Worm (Caenorhabditis elegans): ENCODE measurements around the gene nse-4.
A peak's percentile ranks its signal among the peaks of the same experiment; 100 is the strongest.

The nse-4 gene

ce11 chrIV:11479095-11479494 lies 1.6 kb upstream of the nse-4 start, which contains the start of gene catp-8 (continued):
- TF ChIP-seq pax-3 (tag; optimal IDR thresholded peaks at IDR 0.05) (no peak), mdl-1 (tag; optimal IDR thresholded peaks at IDR 0.05) (no peak), nhr-47 (tag; optimal IDR thresholded peaks at IDR 0.05) (peak; percentile 15), aly-2 (tag; optimal IDR thresholded peaks at IDR 0.05) (peak; percentile 38), vab-15 (tag; optimal IDR thresholded peaks at IDR 0.05) (no peak)

DNA sequence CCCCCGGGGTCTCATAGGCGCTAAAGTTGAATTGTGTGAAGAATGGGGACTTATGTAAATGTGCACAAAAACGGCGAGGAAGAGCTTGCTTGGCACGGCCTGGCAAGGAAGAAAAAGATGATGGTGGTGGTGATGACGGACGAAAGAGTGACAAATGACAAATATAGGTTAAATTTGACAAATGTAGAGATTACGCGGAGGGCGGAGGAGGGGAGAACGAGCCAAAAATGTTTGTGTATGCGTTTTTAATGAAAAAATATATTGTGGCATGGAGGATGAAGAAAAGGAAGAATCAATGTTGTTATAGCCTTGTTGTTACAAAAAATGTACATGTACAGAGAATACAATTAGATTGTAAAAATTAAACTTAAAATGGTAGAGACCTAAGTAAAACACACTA lies 6.2 kb downstream of the nse-4 start:
- TF ChIP-seq pax-3 (tag; optimal IDR thresholded peaks at IDR 0.05) (no peak), ztf-11 (tag; optimal IDR thresholded peaks at IDR 0.05) (no peak), ama-1 (optimal IDR thresholded peaks at IDR 0.05) (no peak), dpl-1 (GFP tag; optimal IDR thresholded peaks at IDR 0.05) (no peak), dsc-1 (tag; optimal IDR thresholded peaks at IDR 0.05) (no peak), nhr-237 (tag; optimal IDR thresholded peaks at IDR 0.05) (no peak), isw-1 (GFP tag; IDR thresholded peaks at IDR 0.05) (no peak), ceh-8 (GFP tag; optimal IDR thresholded peaks at IDR 0.05) (no peak), nhr-77 (tag; optimal IDR thresholded peaks at IDR 0.05) (no peak), elt-2 (tag; optimal IDR thresholded peaks at IDR 0.05) (no peak), C04F5.9 (tag; optimal IDR thresholded peaks at IDR 0.05) (no peak), pag-3 (tag; optimal IDR thresholded peaks at IDR 0.05; ENCODE audit: borderline replicate concordance, insufficient read depth) (no peak), fkh-10 (GFP tag; optimal IDR thresholded peaks at IDR 0.05) (no peak)

ce11 chrIV:11487889-11488556 lies 7.4 kb downstream of the nse-4 start:
- TF ChIP-seq unc-130 (tag; optimal IDR thresholded peaks at IDR 0.05) (no peak), nhr-76 (tag; optimal IDR thresholded peaks at IDR 0.05) (no peak), grh-1 (GFP tag; IDR thresholded peaks at IDR 0.05) (peak; percentile 44; the same call in 1 of the 2 replicates), elt-3 (tag; optimal IDR thresholded peaks at IDR 0.05) (peak in 1 of 6 experiments; percentile 50), nhr-20 (tag; optimal IDR thresholded peaks at IDR 0.05) (peak; percentile 41), xbp-1 (tag; optimal IDR thresholded peaks at IDR 0.05) (no peak), mef-2 (tag; optimal IDR thresholded peaks at IDR 0.05) (no peak), nhr-84 (tag; optimal IDR thresholded peaks at IDR 0.05) (no peak), egl-13 (tag; optimal IDR thresholded peaks at IDR 0.05) (no peak), C04F5.9 (tag; optimal IDR thresholded peaks at IDR 0.05) (no peak), irx-1 (tag; optimal IDR thresholded peaks at IDR 0.05) (no peak), snu-23 (GFP tag; optimal IDR thresholded peaks at IDR 0.05) (peak; percentile 30), nhr-71 (tag; optimal IDR thresholded peaks at IDR 0.05) (peak; percentile 42), isw-1 (GFP tag; IDR thresholded peaks at IDR 0.05) (no peak), lin-14 (GFP tag; optimal IDR thresholded peaks at IDR 0.05) (peak; percentile 29), vab-15 (tag; optimal IDR thresholded peaks at IDR 0.05) (no peak), ets-5 (GFP tag; IDR thresholded peaks at IDR 0.05) (no peak), elt-2 (tag; optimal IDR thresholded peaks at IDR 0.05) (peak; percentile 65), ces-1 (GFP tag; optimal IDR thresholded peaks at IDR 0.05) (no peak), nhr-85 (tag) (peak; percentile 74), lin-35 (GFP tag; optimal IDR thresholded peaks at IDR 0.05) (peak in 1 of 2 experiments; percentile 48), ceh-8 (GFP tag; optimal IDR thresholded peaks at IDR 0.05) (no peak)

DNA sequence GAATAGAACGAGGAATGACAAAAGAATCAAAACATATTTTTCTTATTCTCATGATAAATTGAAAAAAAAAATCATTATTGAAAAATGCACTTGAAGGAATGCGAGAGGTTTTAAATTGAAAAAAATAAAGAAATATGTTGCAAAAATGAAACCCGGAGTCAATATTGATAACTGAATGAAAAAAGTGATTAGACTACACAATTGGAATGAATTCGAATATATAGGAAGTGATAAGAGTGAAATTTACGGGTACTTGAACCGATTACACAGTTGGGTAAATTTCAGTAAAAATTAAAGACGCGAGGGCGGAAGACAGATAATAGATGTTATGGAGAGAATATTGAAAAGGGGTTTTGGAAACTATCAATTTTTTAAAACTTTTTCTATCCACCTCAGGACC lies 8.4 kb downstream of the nse-4 start:
- TF ChIP-seq snu-23 (GFP tag; optimal IDR thresholded peaks at IDR 0.05) (no peak), elt-2 (tag; optimal IDR thresholded peaks at IDR 0.05) (peak; percentile 68), isw-1 (GFP tag; IDR thresholded peaks at IDR 0.05) (no peak), tlp-1 (tag; optimal IDR thresholded peaks at IDR 0.05) (no peak)

Data from whole organism, L1 larva.